Worm (Caenorhabditis elegans) whole organism, L3 larva: ENCODE data around the gene acly-1.

ENCODE experiments used
- R02D3.7 ChIP-seq: fragments of 150-350 bp; optimal IDR thresholded peaks from 2 replicates; lab custom pipeline; 2014; ENCODE audit warnings: missing biosample characterization, missing genetic modification characterization
- ZK546.5 ChIP-seq: sonication (generic microtip); optimal IDR thresholded peaks from 2 replicates; lab custom pipeline; 2017; ENCODE audit warnings: missing biosample characterization, missing genetic modification characterization
- aly-2 ChIP-seq: fragments of 150-350 bp; optimal IDR thresholded peaks from 2 replicates; lab custom pipeline; 2014; ENCODE audit warnings: missing biosample characterization, missing genetic modification characterization
- ama-1 ChIP-seq: fragments of 150-350 bp; optimal IDR thresholded peaks from 2 replicates; lab custom pipeline; 2018
- ceh-16 ChIP-seq: sonication (generic microtip); optimal IDR thresholded peaks from 2 replicates; lab custom pipeline; 2017; ENCODE audit warnings: missing biosample characterization, missing genetic modification characterization
- ceh-28 ChIP-seq: fragments of 150-350 bp; optimal IDR thresholded peaks from 2 replicates; lab custom pipeline; 2014; ENCODE audit warnings: missing biosample characterization, missing genetic modification reagents, missing genetic modification characterization
- ceh-82 ChIP-seq: fragments of 150-350 bp; optimal IDR thresholded peaks from 2 replicates; lab custom pipeline; 2014; ENCODE audit warnings: missing biosample characterization, missing genetic modification characterization
- ceh-9 ChIP-seq: sonication (generic microtip); optimal IDR thresholded peaks from 2 replicates; lab custom pipeline; 2018; ENCODE audit warnings: missing biosample characterization, missing genetic modification characterization
- daf-12 ChIP-seq: fragments of 150-350 bp; optimal IDR thresholded peaks from 2 replicates; lab custom pipeline; 2014; ENCODE audit warnings: missing biosample characterization, missing genetic modification reagents, missing genetic modification characterization
- egl-27 ChIP-seq: sonication (generic microtip); optimal IDR thresholded peaks from 4 replicates; lab custom pipeline; 2017; ENCODE audit warnings: missing biosample characterization, missing genetic modification reagents, missing genetic modification characterization
- egl-5 ChIP-seq: fragments of 150-350 bp; optimal IDR thresholded peaks from 2 replicates; lab custom pipeline; 2017; ENCODE audit warnings: missing biosample characterization, missing genetic modification reagents, missing genetic modification characterization, inconsistent platforms
- elt-1 ChIP-seq: fragments of 150-350 bp; optimal IDR thresholded peaks from 2 replicates; lab custom pipeline; 2014; ENCODE audit warnings: missing biosample characterization, missing genetic modification characterization
- elt-2 ChIP-seq: sonication (generic microtip); optimal IDR thresholded peaks from 2 replicates; lab custom pipeline; 2016; ENCODE audit warnings: missing genetic modification reagents, mild to moderate bottlenecking, missing genetic modification characterization, missing compliant biosample characterization
- elt-3 ChIP-seq, 3 experiments: fragments of 150-350 bp in 1 of 3; sonication (generic microtip) in 2 of 3; optimal IDR thresholded peaks; 2 replicates in 2 of 3; 4 replicates in 1 of 3; lab custom pipeline; 2014 to 2017; ENCODE audit warnings: missing biosample characterization in 3 of 3, missing genetic modification characterization in 3 of 3
- eor-1 ChIP-seq, 2 experiments: fragments of 150-350 bp; optimal IDR thresholded peaks; 2 replicates each; lab custom pipeline; 2014 to 2018; ENCODE audit warnings: missing biosample characterization in 2 of 2, missing genetic modification characterization in 2 of 2
- fkh-10 ChIP-seq: sonication (generic microtip); optimal IDR thresholded peaks from 2 replicates; lab custom pipeline; 2017; ENCODE audit warnings: missing biosample characterization, missing genetic modification reagents, missing genetic modification characterization
- fkh-2 ChIP-seq: fragments of 150-350 bp; optimal IDR thresholded peaks from 2 replicates; lab custom pipeline; 2014; ENCODE audit warnings: missing biosample characterization, missing genetic modification reagents, missing genetic modification characterization
- fos-1 ChIP-seq: fragments of 150-350 bp; optimal IDR thresholded peaks from 2 replicates; lab custom pipeline; 2014; ENCODE audit warnings: missing biosample characterization, missing genetic modification characterization
- hmg-11 ChIP-seq: sonication (generic microtip); optimal IDR thresholded peaks from 2 replicates; lab custom pipeline; 2016; ENCODE audit warnings: missing genetic modification characterization, missing compliant biosample characterization
- jun-1 ChIP-seq: fragments of 150-350 bp; optimal IDR thresholded peaks from 2 replicates; lab custom pipeline; 2014; ENCODE audit warnings: missing biosample characterization, missing genetic modification reagents, missing genetic modification characterization
- lin-15B ChIP-seq: fragments of 150-350 bp; optimal IDR thresholded peaks from 2 replicates; lab custom pipeline; 2014; ENCODE audit warnings: missing biosample characterization, missing genetic modification characterization
- lin-39 ChIP-seq: fragments of 150-350 bp; optimal IDR thresholded peaks from 2 replicates; lab custom pipeline; 2018; ENCODE audit warnings: missing biosample characterization, missing genetic modification reagents, missing genetic modification characterization
- lsy-12 ChIP-seq: sonication (generic microtip); optimal IDR thresholded peaks from 2 replicates; lab custom pipeline; 2016; ENCODE audit warnings: mild to moderate bottlenecking, missing genetic modification characterization, missing compliant biosample characterization
- mdl-1 ChIP-seq: fragments of 150-350 bp; optimal IDR thresholded peaks from 2 replicates; lab custom pipeline; 2014; ENCODE audit warnings: missing biosample characterization, missing genetic modification characterization
- mml-1 ChIP-seq: fragments of 150-350 bp; sonication (generic microtip); optimal IDR thresholded peaks from 3 replicates; lab custom pipeline; 2014; ENCODE audit warnings: missing biosample characterization, missing genetic modification characterization
- nfya-1 ChIP-seq: sonication (generic microtip); optimal IDR thresholded peaks from 2 replicates; lab custom pipeline; 2017; ENCODE audit warnings: missing genetic modification characterization, mild to moderate bottlenecking, missing compliant biosample characterization, antibody characterized with exemption, moderate library complexity; ENCODE audit not compliant: insufficient read depth
- nhr-11 ChIP-seq: fragments of 150-350 bp; optimal IDR thresholded peaks from 2 replicates; lab custom pipeline; 2014; ENCODE audit warnings: missing biosample characterization, missing genetic modification characterization
- nhr-12 ChIP-seq: fragments of 150-350 bp; optimal IDR thresholded peaks from 2 replicates; lab custom pipeline; 2014; ENCODE audit warnings: missing biosample characterization, missing genetic modification characterization
- nhr-23 ChIP-seq: fragments of 150-350 bp; optimal IDR thresholded peaks from 2 replicates; lab custom pipeline; 2014; ENCODE audit warnings: missing biosample characterization, missing genetic modification reagents, missing genetic modification characterization
- nhr-237 ChIP-seq: fragments of 150-350 bp; optimal IDR thresholded peaks from 2 replicates; lab custom pipeline; 2014; ENCODE audit warnings: missing biosample characterization, missing genetic modification characterization
- nhr-25 ChIP-seq: sonication (generic microtip); optimal IDR thresholded peaks from 2 replicates; lab custom pipeline; 2017; ENCODE audit warnings: missing biosample characterization, missing genetic modification characterization
- nhr-28 ChIP-seq: fragments of 150-350 bp; optimal IDR thresholded peaks from 2 replicates; lab custom pipeline; 2014; ENCODE audit warnings: missing biosample characterization, missing genetic modification characterization
- nhr-43 ChIP-seq: sonication (generic microtip); optimal IDR thresholded peaks from 2 replicates; lab custom pipeline; 2016; ENCODE audit warnings: mild to moderate bottlenecking, missing genetic modification characterization, missing compliant biosample characterization; ENCODE audit not compliant: poor library complexity, severe bottlenecking
- nhr-67 ChIP-seq: fragments of 150-350 bp; optimal IDR thresholded peaks from 2 replicates; lab custom pipeline; 2014; ENCODE audit warnings: missing biosample characterization, missing genetic modification characterization
- nhr-76 ChIP-seq: fragments of 150-350 bp; sonication (generic microtip); optimal IDR thresholded peaks from 5 replicates; lab custom pipeline; 2014; ENCODE audit warnings: missing biosample characterization, missing genetic modification characterization
- nhr-77 ChIP-seq: fragments of 150-350 bp; optimal IDR thresholded peaks from 2 replicates; lab custom pipeline; 2014; ENCODE audit warnings: missing biosample characterization, missing genetic modification characterization
- pha-4 ChIP-seq: fragments of 150-350 bp; optimal IDR thresholded peaks from 2 replicates; lab custom pipeline; 2014; ENCODE audit warnings: missing biosample characterization, missing genetic modification reagents, missing genetic modification characterization
- pqm-1 ChIP-seq: fragments of 150-350 bp; optimal IDR thresholded peaks from 2 replicates; lab custom pipeline; 2017; ENCODE audit warnings: missing biosample characterization, missing genetic modification characterization, inconsistent platforms
- sea-2 ChIP-seq: fragments of 150-350 bp; sonication (generic microtip); optimal IDR thresholded peaks from 4 replicates; lab custom pipeline; 2014; ENCODE audit warnings: missing biosample characterization, missing genetic modification reagents, missing genetic modification characterization
- skn-1 ChIP-seq: fragments of 150-350 bp; optimal IDR thresholded peaks from 2 replicates; lab custom pipeline; 2014; ENCODE audit warnings: missing biosample characterization, missing genetic modification characterization
- snpc-4 ChIP-seq: fragments of 150-350 bp; optimal IDR thresholded peaks from 2 replicates; lab custom pipeline; 2014; ENCODE audit warnings: missing biosample characterization, missing genetic modification characterization
- tbx-2 ChIP-seq: sonication (generic microtip); optimal IDR thresholded peaks from 2 replicates; lab custom pipeline; 2016; ENCODE audit warnings: mild to moderate bottlenecking, missing genetic modification characterization, missing compliant biosample characterization
- unc-39 ChIP-seq: sonication (generic microtip); optimal IDR thresholded peaks from 4 replicates; lab custom pipeline; 2017; ENCODE audit warnings: missing biosample characterization, missing genetic modification characterization
- unc-62 ChIP-seq: fragments of 150-350 bp; sonication (generic microtip); optimal IDR thresholded peaks from 4 replicates; lab custom pipeline; 2014; ENCODE audit warnings: missing biosample characterization, missing genetic modification reagents, missing genetic modification characterization
- zag-1 ChIP-seq: fragments of 150-350 bp; optimal IDR thresholded peaks from 2 replicates; lab custom pipeline; 2014; ENCODE audit warnings: missing biosample characterization, missing genetic modification characterization
- ztf-11 ChIP-seq: fragments of 150-350 bp; optimal IDR thresholded peaks from 2 replicates; lab custom pipeline; 2014; ENCODE audit warnings: missing biosample characterization, missing genetic modification characterization
- ztf-4 ChIP-seq: fragments of 150-350 bp; optimal IDR thresholded peaks from 2 replicates; lab custom pipeline; 2014; ENCODE audit warnings: missing biosample characterization, missing genetic modification characterization

The acly-1 gene

DNA sequence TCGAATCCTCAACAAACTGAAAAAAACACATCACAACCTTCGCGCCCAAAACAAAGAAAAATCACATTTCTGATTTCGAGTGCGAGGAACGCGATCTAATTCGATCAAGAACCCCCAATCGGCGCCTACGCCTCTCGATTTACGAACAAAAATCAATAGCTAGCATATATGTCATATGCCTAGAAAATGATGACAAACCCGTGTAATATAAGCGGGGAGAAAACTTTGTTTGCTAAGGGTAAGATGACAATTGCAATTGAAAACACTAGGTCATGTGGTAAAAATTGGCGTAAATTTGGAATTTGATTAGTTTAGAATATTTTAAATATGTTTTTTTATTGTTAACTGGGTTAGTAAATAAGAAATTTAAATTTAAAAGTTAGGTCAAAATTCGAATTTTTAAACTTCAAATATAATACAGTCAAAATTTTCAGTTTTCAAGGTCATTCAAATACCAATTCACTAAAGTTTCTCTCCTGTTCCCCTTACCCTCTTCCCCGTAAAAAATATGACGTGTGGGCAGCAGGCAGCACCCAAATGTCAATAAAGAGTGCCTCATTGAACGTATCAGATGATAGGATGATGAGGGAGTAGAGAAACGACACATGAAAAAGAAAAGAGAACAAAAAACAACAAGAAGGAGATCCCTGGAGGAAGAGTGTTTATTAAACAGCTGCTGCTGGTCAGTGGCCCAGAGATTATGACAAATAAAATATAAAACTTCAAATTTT lies 22.8 kb upstream of the acly-1 start:
- no peak for TF ChIP-seq nhr-76 (tag; lab: Kevin White, UChicago)
- TF ChIP-seq fos-1 (tag; lab: Kevin White, UChicago), result no peak
- no peak for TF ChIP-seq mdl-1
- TF ChIP-seq unc-62 (GFP tag; lab: Kevin White, UChicago), result no peak
- TF ChIP-seq fkh-2 (tag; lab: Kevin White, UChicago), result no peak
- TF ChIP-seq nhr-43 (tag; lab: Kevin White, UChicago), result peak; percentile 17
- TF ChIP-seq elt-2, result peak; percentile 45
- TF ChIP-seq nhr-77, result no peak
- peak; percentile 91 for TF ChIP-seq skn-1 (tag; lab: Kevin White, UChicago)
- TF ChIP-seq ceh-16 (tag; lab: Kevin White, UChicago), result no peak
- peak; percentile 57 for TF ChIP-seq pqm-1 (tag; lab: Kevin White, UChicago)
- no peak for TF ChIP-seq aly-2 (tag; lab: Kevin White, UChicago)
- no peak for TF ChIP-seq nhr-237 (tag; lab: Kevin White, UChicago)
- TF ChIP-seq ztf-11 (tag; lab: Kevin White, UChicago), result no peak
- TF ChIP-seq ceh-28 (tag; lab: Kevin White, UChicago), result peak; percentile 9
- no peak for TF ChIP-seq ceh-9
- TF ChIP-seq ztf-4 (tag; lab: Kevin White, UChicago), result no peak
- no peak for TF ChIP-seq sea-2 (GFP tag; lab: Kevin White, UChicago)
- no peak for TF ChIP-seq nhr-11 (tag; lab: Kevin White, UChicago)
- TF ChIP-seq egl-27 (tag; lab: Kevin White, UChicago), result peak; percentile 42
- TF ChIP-seq zag-1, result no peak
- TF ChIP-seq egl-5 (tag; lab: Kevin White, UChicago), result peak; percentile 86
- no peak for TF ChIP-seq R02D3.7 (tag; lab: Kevin White, UChicago)
- TF ChIP-seq ZK546.5 (tag; lab: Kevin White, UChicago), result no peak
- no peak for TF ChIP-seq elt-3 (tag; optimal IDR thresholded peaks at IDR 0.05; lab: Kevin White, UChicago)
- no peak for TF ChIP-seq ama-1 (lab: Kevin White, UChicago)
- TF ChIP-seq jun-1, result no peak
- no peak for TF ChIP-seq fkh-10
- peak; percentile 99 for TF ChIP-seq pha-4
- TF ChIP-seq nhr-28, result no peak
- TF ChIP-seq daf-12 (tag; lab: Kevin White, UChicago), result no peak
- TF ChIP-seq ceh-82, result no peak
- TF ChIP-seq nhr-23 (tag; lab: Kevin White, UChicago), result peak; percentile 21
- no peak for TF ChIP-seq elt-1 (tag; lab: Kevin White, UChicago)
- peak; percentile 39 for TF ChIP-seq nfya-1 (tag; lab: Kevin White, UChicago)
- TF ChIP-seq mml-1 (tag; lab: Kevin White, UChicago), result no peak
- TF ChIP-seq hmg-11 (tag; lab: Kevin White, UChicago), result no peak
- TF ChIP-seq eor-1 (tag; optimal IDR thresholded peaks at IDR 0.05; lab: Kevin White, UChicago), result no peak
- TF ChIP-seq tbx-2 (tag; lab: Kevin White, UChicago), result no peak
- no peak for TF ChIP-seq nhr-67 (tag; lab: Kevin White, UChicago)
- TF ChIP-seq lin-39, result no peak
- no peak for TF ChIP-seq lsy-12 (tag; lab: Kevin White, UChicago)
- peak; percentile 57 for TF ChIP-seq nhr-25 (tag; lab: Kevin White, UChicago)
- TF ChIP-seq snpc-4 (tag; lab: Kevin White, UChicago), result no peak
- TF ChIP-seq nhr-12 (tag; lab: Kevin White, UChicago), result no peak
- TF ChIP-seq lin-15B (tag; lab: Kevin White, UChicago), result no peak
- no peak for TF ChIP-seq unc-39 (tag; lab: Kevin White, UChicago)
